Worm (Caenorhabditis elegans) whole organism, L4 larva: ENCODE results near the gene K10H10.7.

Experiments
- dve-1 ChIP-seq: sonication (generic microtip); optimal IDR thresholded peaks from 2 replicates; lab custom pipeline; 2017; ENCODE audit warnings: antibody characterized with exemption, mild to moderate bottlenecking, missing genetic modification characterization, missing compliant biosample characterization; ENCODE audit not compliant: insufficient read depth
- fos-1 ChIP-seq: fragments of 150-350 bp; optimal IDR thresholded peaks from 2 replicates; lab custom pipeline; 2014; ENCODE audit warnings: missing biosample characterization, missing genetic modification characterization

DNA sequence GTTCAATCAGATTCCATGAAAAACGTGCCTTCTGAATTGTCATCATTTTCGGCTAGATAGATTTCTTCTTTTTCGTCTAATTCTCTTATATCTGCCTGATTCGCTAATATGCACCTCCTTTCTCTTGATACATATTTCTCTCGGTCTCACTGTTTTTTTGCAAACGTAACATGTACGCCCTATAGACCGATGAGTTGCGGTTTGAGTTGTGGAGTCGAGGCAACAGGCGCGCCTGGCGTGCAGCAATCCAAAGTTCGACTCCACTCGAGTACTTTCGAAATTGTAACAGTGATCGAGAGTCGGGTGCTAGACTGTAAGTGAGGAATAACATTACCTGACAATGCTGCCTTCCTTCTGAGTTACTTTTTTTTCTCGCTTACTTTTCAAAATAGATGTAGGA, 10.7 kb downstream of the K10H10.7 start:
- TF ChIP-seq fos-1 (tag; lab: Kevin White, UChicago) (no peak), dve-1 (tag; lab: Kevin White, UChicago) (peak; percentile 90)
